Fruit fly (Drosophila melanogaster) whole organism, embryonic: Measurements from ENCODE around the gene CG15742.

Experiments
- B-H1 ChIP-seq: fragments of 200-800 bp; sonication (Bioruptor generic); IDR thresholded peaks from 3 replicates; pipeline ENCODE4 v1.3.6; 2022; ENCODE audit warnings: missing biosample characterization, missing genetic modification characterization
- CG10209 ChIP-seq: fragments of 200-800 bp; sonication (Bioruptor generic); optimal IDR thresholded peaks from 3 replicates; lab custom pipeline; 2017; ENCODE audit warnings: missing biosample characterization, mild to moderate bottlenecking, missing genetic modification characterization, missing genetic modification reagents
- CG11695 ChIP-seq: fragments of 200-800 bp; sonication (Bioruptor generic); IDR thresholded peaks from 3 replicates; pipeline ENCODE4 v1.3.6; 2022; ENCODE audit warnings: missing biosample characterization, missing genetic modification characterization
- CG12236 ChIP-seq: fragments of 200-800 bp; sonication (Bioruptor generic); optimal IDR thresholded peaks from 2 replicates; lab custom pipeline; 2016; ENCODE audit warnings: missing biosample characterization, missing genetic modification characterization
- CG1233 ChIP-seq: fragments of 200-800 bp; sonication (Bioruptor generic); optimal IDR thresholded peaks from 4 replicates; lab custom pipeline; 2018; ENCODE audit warnings: missing biosample characterization, mild to moderate bottlenecking, missing genetic modification characterization
- CG12659 ChIP-seq: fragments of 200-800 bp; sonication (Bioruptor generic); optimal IDR thresholded peaks from 3 replicates; lab custom pipeline; 2017; ENCODE audit warnings: mild to moderate bottlenecking, missing biosample characterization, missing genetic modification reagents, missing genetic modification characterization
- CG1529 ChIP-seq: fragments of 200-800 bp; sonication (Bioruptor generic); optimal IDR thresholded peaks from 3 replicates; lab custom pipeline; 2018; ENCODE audit warnings: missing biosample characterization, missing genetic modification characterization
- CG15514 ChIP-seq: fragments of 200-800 bp; sonication (Bioruptor generic); optimal IDR thresholded peaks from 3 replicates; lab custom pipeline; 2017; ENCODE audit warnings: missing biosample characterization, missing genetic modification characterization, mild to moderate bottlenecking, moderate library complexity, missing genetic modification reagents
- CG18476 ChIP-seq: fragments of 200-800 bp; sonication (Bioruptor generic); optimal IDR thresholded peaks from 2 replicates; lab custom pipeline; 2016; ENCODE audit warnings: missing biosample characterization, mild to moderate bottlenecking, missing genetic modification characterization
- CG2116 ChIP-seq: fragments of 200-800 bp; sonication (Bioruptor generic); optimal IDR thresholded peaks from 3 replicates; lab custom pipeline; 2018; ENCODE audit warnings: missing biosample characterization, mild to moderate bottlenecking, missing genetic modification characterization
- CG3163 ChIP-seq: fragments of 200-800 bp; sonication (Bioruptor generic); optimal IDR thresholded peaks from 3 replicates; lab custom pipeline; 2016; ENCODE audit warnings: missing biosample characterization, missing genetic modification characterization
- CG3281 ChIP-seq: fragments of 200-800 bp; sonication (Bioruptor generic); optimal IDR thresholded peaks from 3 replicates; lab custom pipeline; 2017; ENCODE audit warnings: missing biosample characterization, mild to moderate bottlenecking, missing genetic modification characterization
- CG42726 ChIP-seq: fragments of 200-800 bp; sonication (Bioruptor generic); IDR thresholded peaks from 2 replicates; pipeline ENCODE4 v1.3.6; 2022; ENCODE audit warnings: missing biosample characterization, missing genetic modification characterization; ENCODE audit not compliant: partially characterized antibody
- CG7987 ChIP-seq: fragments of 200-800 bp; sonication (Bioruptor generic); optimal IDR thresholded peaks from 2 replicates; lab custom pipeline; 2018; ENCODE audit warnings: missing biosample characterization, mild to moderate bottlenecking, missing genetic modification characterization, moderate library complexity
- CG8478 ChIP-seq: fragments of >200 bp; optimal IDR thresholded peaks from 2 replicates; lab custom pipeline; 2018
- CG9437 ChIP-seq: fragments of 200-800 bp; sonication (Bioruptor generic); optimal IDR thresholded peaks from 2 replicates; lab custom pipeline; 2018; ENCODE audit warnings: missing biosample characterization, mild to moderate bottlenecking, missing genetic modification characterization
- CoRest ChIP-seq: fragments of 200-800 bp; sonication (Bioruptor generic); optimal IDR thresholded peaks from 3 replicates; lab custom pipeline; 2018; ENCODE audit warnings: missing biosample characterization, mild to moderate bottlenecking, missing genetic modification characterization, moderate library complexity
- D ChIP-seq, 2 experiments: fragments of 200-800 bp in 1 of 2; fragments of >200 bp in 1 of 2; sonication (Bioruptor generic) in 1 of 2; optimal IDR thresholded peaks; 2 replicates in 1 of 2; 3 replicates in 1 of 2; lab custom pipeline; 2017; ENCODE audit warnings: mild to moderate bottlenecking in 1 of 2, missing biosample characterization in 1 of 2, missing genetic modification characterization in 1 of 2, missing genetic modification reagents in 1 of 2
- Doc2 ChIP-seq: fragments of 200-800 bp; sonication (Bioruptor generic); IDR thresholded peaks from 2 replicates; pipeline ENCODE4 v1.3.6; 2022; ENCODE audit warnings: missing biosample characterization, missing genetic modification characterization
- E2f1 ChIP-seq: fragments of 200-800 bp; sonication (Bioruptor generic); IDR thresholded peaks from 2 replicates; pipeline ENCODE4 v1.3.6; 2022; ENCODE audit warnings: missing biosample characterization, missing genetic modification characterization
- GATAe ChIP-seq: fragments of 200-800 bp; sonication (Bioruptor generic); conservative IDR thresholded peaks from 2 replicates; pipeline ENCODE4 v1.3.6; 2022; ENCODE audit warnings: missing biosample characterization, missing genetic modification characterization
- HLH54F ChIP-seq: fragments of 200-800 bp; sonication (Bioruptor generic); optimal IDR thresholded peaks from 3 replicates; lab custom pipeline; 2016; ENCODE audit warnings: missing biosample characterization, missing genetic modification characterization
- HmgD ChIP-seq: fragments of 200-800 bp; sonication (Bioruptor generic); optimal IDR thresholded peaks from 3 replicates; lab custom pipeline; 2016; ENCODE audit warnings: missing biosample characterization, missing genetic modification characterization
- Hr51 ChIP-seq, 2 experiments: fragments of 200-800 bp; sonication (Bioruptor generic); optimal IDR thresholded peaks; 2 replicates in 1 of 2; 3 replicates in 1 of 2; lab custom pipeline; 2016 to 2018; ENCODE audit warnings: missing biosample characterization in 2 of 2, missing genetic modification characterization in 2 of 2, mild to moderate bottlenecking in 1 of 2, moderate library complexity in 1 of 2
- NK7.1 ChIP-seq: fragments of 200-800 bp; sonication (Bioruptor generic); optimal IDR thresholded peaks from 3 replicates; lab custom pipeline; 2016; ENCODE audit warnings: missing biosample characterization, missing genetic modification characterization
- PHDP ChIP-seq: fragments of 200-800 bp; sonication (Bioruptor generic); optimal IDR thresholded peaks from 3 replicates; lab custom pipeline; 2018; ENCODE audit warnings: missing biosample characterization, mild to moderate bottlenecking, missing genetic modification characterization, moderate library complexity
- Poxn ChIP-seq: fragments of 200-800 bp; sonication (Bioruptor generic); IDR thresholded peaks from 2 replicates; pipeline ENCODE4 v1.3.6; 2022; ENCODE audit warnings: missing biosample characterization, missing genetic modification characterization
- Scr ChIP-seq: fragments of 200-800 bp; sonication (Bioruptor generic); IDR thresholded peaks from 2 replicates; pipeline ENCODE4 v1.3.6; 2022; ENCODE audit warnings: missing biosample characterization, missing genetic modification characterization; ENCODE audit not compliant: partially characterized antibody
- Xbp1 ChIP-seq: fragments of 200-800 bp; sonication (Bioruptor generic); optimal IDR thresholded peaks from 3 replicates; lab custom pipeline; 2016; ENCODE audit warnings: missing biosample characterization, mild to moderate bottlenecking, missing genetic modification characterization
- aop ChIP-seq: fragments of 200-800 bp; sonication (Bioruptor generic); IDR thresholded peaks from 2 replicates; pipeline ENCODE4 v1.3.6; 2022; ENCODE audit warnings: missing biosample characterization, missing genetic modification characterization
- chinmo ChIP-seq: fragments of 200-800 bp; sonication (Bioruptor generic); IDR thresholded peaks from 4 replicates; pipeline ENCODE4 v1.3.6; 2022; ENCODE audit warnings: missing biosample characterization, missing genetic modification characterization; ENCODE audit not compliant: partially characterized antibody
- crp ChIP-seq, 2 experiments: fragments of 200-800 bp; sonication (Bioruptor generic); optimal IDR thresholded peaks; 2 replicates in 1 of 2; 3 replicates in 1 of 2; lab custom pipeline; 2017; ENCODE audit warnings: missing biosample characterization in 2 of 2, missing genetic modification characterization in 2 of 2, mild to moderate bottlenecking in 1 of 2, moderate library complexity in 1 of 2
- fd102C ChIP-seq: fragments of 200-800 bp; sonication (Bioruptor generic); optimal IDR thresholded peaks from 2 replicates; lab custom pipeline; 2018; ENCODE audit warnings: missing biosample characterization, mild to moderate bottlenecking, missing genetic modification characterization, moderate library complexity
- gro ChIP-seq: fragments of 200-800 bp; sonication (Bioruptor generic); optimal IDR thresholded peaks from 2 replicates; lab custom pipeline; 2016; ENCODE audit warnings: missing biosample characterization, missing genetic modification characterization
- gsb ChIP-seq: fragments of 200-800 bp; sonication (Bioruptor generic); IDR thresholded peaks from 2 replicates; pipeline ENCODE4 v1.3.6; 2022; ENCODE audit warnings: missing biosample characterization, missing genetic modification characterization
- hkb ChIP-seq, 2 experiments: fragments of 200-800 bp in 1 of 2; fragments of >200 bp in 1 of 2; sonication (Bioruptor generic) in 1 of 2; IDR thresholded peaks in 1 of 2; optimal IDR thresholded peaks in 1 of 2; 2 replicates each; pipeline versions ENCODE4 v1.3.6 to Lab custom; 2017 to 2022; ENCODE audit warnings: missing biosample characterization in 1 of 2, missing genetic modification characterization in 1 of 2
- insv ChIP-seq, 2 experiments: fragments of 200-800 bp; sonication (Bioruptor generic); optimal IDR thresholded peaks; 3 replicates each; lab custom pipeline; 2016 to 2018; ENCODE audit warnings: missing biosample characterization in 2 of 2, missing genetic modification characterization in 2 of 2
- jing ChIP-seq: fragments of 200-800 bp; sonication (Bioruptor generic); optimal IDR thresholded peaks from 2 replicates; lab custom pipeline; 2018; ENCODE audit warnings: missing biosample characterization, mild to moderate bottlenecking, missing genetic modification characterization
- maf-S ChIP-seq: fragments of 200-800 bp; sonication (Bioruptor generic); optimal IDR thresholded peaks from 2 replicates; lab custom pipeline; 2016; ENCODE audit warnings: missing biosample characterization, missing genetic modification characterization
- nau ChIP-seq: fragments of 200-800 bp; sonication (Bioruptor generic); optimal IDR thresholded peaks from 3 replicates; lab custom pipeline; 2017; ENCODE audit warnings: missing biosample characterization, mild to moderate bottlenecking, missing genetic modification characterization, missing genetic modification reagents
- otp ChIP-seq: fragments of 200-800 bp; sonication (Bioruptor generic); IDR thresholded peaks from 3 replicates; pipeline ENCODE4, ENCODE4 v1.3.6; 2022; ENCODE audit warnings: missing biosample characterization, missing genetic modification characterization
- pros ChIP-seq: fragments of 200-800 bp; sonication (Bioruptor generic); optimal IDR thresholded peaks from 3 replicates; lab custom pipeline; 2019; ENCODE audit warnings: missing biosample characterization, mild to moderate bottlenecking, missing genetic modification characterization, moderate library complexity
- psq ChIP-seq: fragments of 200-800 bp; sonication (Bioruptor generic); optimal IDR thresholded peaks from 2 replicates; lab custom pipeline; 2017; ENCODE audit warnings: missing biosample characterization, missing genetic modification characterization
- pum ChIP-seq: fragments of 200-800 bp; sonication (Bioruptor generic); optimal IDR thresholded peaks from 2 replicates; lab custom pipeline; 2016; ENCODE audit warnings: missing biosample characterization, missing genetic modification characterization
- sc ChIP-seq, 3 experiments: fragments of >200 bp in 2 of 3; fragments of 200-800 bp in 1 of 3; sonication (Bioruptor generic) in 1 of 3; optimal IDR thresholded peaks; 2 replicates in 2 of 3; 3 replicates in 1 of 3; lab custom pipeline; 2017; ENCODE audit warnings: mild to moderate bottlenecking in 1 of 3, missing biosample characterization in 1 of 3, missing genetic modification characterization in 1 of 3, missing genetic modification reagents in 1 of 3
- toy ChIP-seq: fragments of 200-800 bp; sonication (Bioruptor generic); IDR thresholded peaks from 2 replicates; pipeline ENCODE4 v1.3.6; 2022; ENCODE audit warnings: missing biosample characterization, missing genetic modification characterization
- wor ChIP-seq: fragments of 200-800 bp; sonication (Bioruptor generic); IDR thresholded peaks from 2 replicates; pipeline ENCODE4 v1.3.6; 2022; ENCODE audit warnings: missing biosample characterization, missing genetic modification characterization
- z ChIP-seq: fragments of 200-800 bp; sonication (Bioruptor generic); IDR thresholded peaks from 3 replicates; pipeline ENCODE4 v1.3.6; 2022; ENCODE audit warnings: missing biosample characterization, missing genetic modification characterization
- zf30C ChIP-seq: fragments of 200-800 bp; sonication (Bioruptor generic); optimal IDR thresholded peaks from 3 replicates; lab custom pipeline; 2018; ENCODE audit warnings: missing biosample characterization, mild to moderate bottlenecking, missing genetic modification characterization

Gene CG15742

dm6 chrX:13276713-13277112 is 18.4 kb upstream of the CG15742 start (continued):
- TF ChIP-seq pum (GFP tag; lab: Kevin White, UChicago) (no peak), CG1233 (GFP tag; lab: Kevin White, UChicago) (peak; percentile 60), chinmo (GFP tag; lab: Robert Waterston, UW) (no peak), CG11695 (peak; percentile 86), nau (GFP tag; lab: Kevin White, UChicago) (no peak), CG9437 (peak; percentile 67), Doc2 (GFP tag; lab: Robert Waterston, UW) (no peak), CG18476 (GFP tag; lab: Kevin White, UChicago) (peak; percentile 38), Xbp1 (GFP tag; lab: Kevin White, UChicago) (peak; percentile 64), z (GFP tag; lab: Robert Waterston, UW) (no peak), PHDP (peak; percentile 78), CG12236 (GFP tag; lab: Kevin White, UChicago) (no peak), insv (GFP tag; optimal IDR thresholded peaks at IDR 0.05; lab: Kevin White, UChicago) (no peak), E2f1 (GFP tag; lab: Robert Waterston, UW) (peak; percentile 78), Hr51 (GFP tag; optimal IDR thresholded peaks at IDR 0.05; lab: Kevin White, UChicago) (peak in 1 of 2 experiments; percentile 79), D (optimal IDR thresholded peaks at IDR 0.05; lab: Kevin White, UChicago) (no peak), D (GFP tag; optimal IDR thresholded peaks at IDR 0.05; lab: Kevin White, UChicago) (peak; percentile 38), crp (GFP tag; optimal IDR thresholded peaks at IDR 0.05; lab: Kevin White, UChicago) (no peak), CG1529 (GFP tag; lab: Kevin White, UChicago) (no peak), HLH54F (GFP tag; lab: Kevin White, UChicago) (peak; percentile 2), pros (GFP tag; lab: Kevin White, UChicago) (no peak), hkb (optimal IDR thresholded peaks at IDR 0.05; lab: Kevin White, UChicago) (no peak), hkb (GFP tag; IDR thresholded peaks at IDR 0.05; lab: Robert Waterston, UW) (peak; percentile 85), GATAe (peak; percentile 77; the same call in 1 of the 2 replicates), CG10209 (GFP tag; lab: Kevin White, UChicago) (peak; percentile 76), B-H1 (GFP tag; lab: Robert Waterston, UW) (peak; percentile 63), zf30C (GFP tag; lab: Kevin White, UChicago) (peak; percentile 27), fd102C (no peak), CoRest (tag; lab: Kevin White, UChicago) (peak; percentile 84), toy (GFP tag; lab: Robert Waterston, UW) (peak; percentile 66; the same call in 1 of the 2 replicates), wor (GFP tag; lab: Robert Waterston, UW) (peak; percentile 48; the same call in 1 of the 2 replicates), CG7987 (GFP tag; lab: Kevin White, UChicago) (no peak), CG15514 (GFP tag; lab: Kevin White, UChicago) (peak; percentile 79), CG2116 (GFP tag; lab: Kevin White, UChicago) (peak; percentile 14), Poxn (0 out of 2 replicates have a peak, but pooled peaks have one; percentile 18), sc (optimal IDR thresholded peaks at IDR 0.05; lab: Kevin White, UChicago) (no peak), sc (GFP tag; optimal IDR thresholded peaks at IDR 0.05; lab: Kevin White, UChicago) (no peak), psq (GFP tag; lab: Kevin White, UChicago) (no peak), jing (GFP tag; lab: Kevin White, UChicago) (no peak), Scr (GFP tag; lab: Robert Waterston, UW) (no peak), NK7.1 (no peak), CG42726 (GFP tag; lab: Robert Waterston, UW) (no peak), otp (GFP tag; lab: Robert Waterston, UW) (0 out of 3 replicates have a peak, but pooled peaks have one; percentile 36), maf-S (GFP tag; lab: Kevin White, UChicago) (no peak), CG8478 (lab: Kevin White, UChicago) (no peak), gro (no peak), CG3281 (GFP tag; lab: Kevin White, UChicago) (peak; percentile 90), aop (GFP tag; lab: Robert Waterston, UW) (no peak), HmgD (GFP tag; lab: Kevin White, UChicago) (no peak), gsb (GFP tag; lab: Robert Waterston, UW) (peak; percentile 78), CG3163 (GFP tag; lab: Kevin White, UChicago) (no peak), CG12659 (peak; percentile 77)
